Worm (Caenorhabditis elegans) whole organism, L4/young adult: ENCODE results near the gene sdha-1.

Experiments
- W03F9.2 ChIP-seq: fragments of 150-350 bp; optimal IDR thresholded peaks from 2 replicates; lab custom pipeline; 2014; ENCODE audit warnings: missing biosample characterization, missing genetic modification characterization
- dao-5 ChIP-seq: sonication (generic microtip); optimal IDR thresholded peaks from 2 replicates; lab custom pipeline; 2016; ENCODE audit warnings: missing genotype, missing genetic modification characterization, moderate library complexity, missing compliant biosample characterization
- him-1 ChIP-seq: sonication (generic microtip); optimal IDR thresholded peaks from 2 replicates; lab custom pipeline; 2016; ENCODE audit warnings: missing genotype, missing genetic modification reagents, missing genetic modification characterization, missing compliant biosample characterization

DNA sequence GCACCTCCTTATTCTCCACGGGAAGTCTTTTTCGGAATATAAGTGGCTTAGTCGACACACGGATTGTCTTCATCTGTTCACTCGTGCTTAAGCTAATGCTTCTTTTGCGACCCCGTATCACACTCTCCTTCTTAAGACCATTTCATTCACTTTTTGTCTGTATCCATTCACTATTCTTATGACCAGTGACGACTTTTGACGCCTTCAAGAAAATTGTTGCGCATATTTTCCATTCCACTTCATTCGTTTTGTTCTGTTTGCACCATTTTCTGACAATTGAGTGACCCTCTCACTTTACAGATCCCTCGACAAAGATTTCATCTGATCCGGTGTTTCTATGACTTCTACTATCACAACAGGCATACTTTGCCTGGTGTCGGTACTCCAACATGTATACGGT is 38.2 kb downstream of the sdha-1 start, which contains the start of gene H03E18.1:
- TF ChIP-seq him-1 (tag; lab: Kevin White, UChicago) (no peak), dao-5 (no peak), W03F9.2 (tag; lab: Kevin White, UChicago) (no peak)
